Worm (Caenorhabditis elegans): Measurements from ENCODE around the gene Y43D4A.2.

DNA sequence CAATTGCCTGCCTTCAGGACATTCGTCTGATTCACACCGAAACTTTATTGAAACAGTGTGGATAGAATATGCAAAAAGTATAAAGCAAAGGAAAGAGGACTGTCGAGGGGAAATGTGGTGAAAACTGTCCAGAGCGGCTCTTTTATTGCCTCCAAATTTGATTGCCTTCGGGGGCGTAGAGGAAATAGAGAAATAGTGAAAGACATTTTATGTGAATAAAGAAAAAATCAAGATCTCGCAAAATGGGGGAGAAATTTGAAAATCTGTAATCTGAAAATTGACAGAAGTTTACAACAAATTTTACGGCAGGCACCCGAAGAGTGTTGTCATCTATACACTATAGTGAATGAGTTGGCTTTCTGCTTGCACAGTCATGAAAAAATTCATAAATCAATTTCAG, 14.9 kb downstream of the Y43D4A.2 start, which contains the start of gene Y51H4A.24:
- TF ChIP-seq flt-1 (GFP tag; IDR thresholded peaks at IDR 0.05) (no peak), pes-1 (GFP tag; IDR thresholded peaks at IDR 0.05) (no peak), ama-1 (optimal IDR thresholded peaks at IDR 0.05) (no peak), ets-7 (tag; optimal IDR thresholded peaks at IDR 0.05) (no peak), sea-1 (GFP tag; conservative IDR thresholded peaks at IDR 0.05) (no peak), tbx-37 (GFP tag; conservative IDR thresholded peaks at IDR 0.05) (no peak), B0310.2 (tag; optimal IDR thresholded peaks at IDR 0.05) (no peak), F13C5.2 (tag; optimal IDR thresholded peaks at IDR 0.05) (no peak), aly-1 (tag; optimal IDR thresholded peaks at IDR 0.05) (no peak), hmbx-1 (tag; optimal IDR thresholded peaks at IDR 0.05) (no peak), tra-4 (tag; optimal IDR thresholded peaks at IDR 0.05) (no peak), hmg-4 (GFP tag; optimal IDR thresholded peaks at IDR 0.05) (no peak), hnd-1 (tag; optimal IDR thresholded peaks at IDR 0.05) (no peak)
